Worm (Caenorhabditis elegans) whole organism, late embryonic: Measurements from ENCODE around the gene haf-1.

Experiments used
- ama-1 ChIP-seq: fragments of 150-350 bp; optimal IDR thresholded peaks from 2 replicates; lab custom pipeline; 2014
- dve-1 ChIP-seq: sonication (generic microtip); optimal IDR thresholded peaks from 2 replicates; lab custom pipeline; 2017; ENCODE audit warnings: antibody characterized with exemption, mild to moderate bottlenecking, missing genetic modification characterization, missing compliant biosample characterization
- fax-1 ChIP-seq: sonication (generic microtip); optimal IDR thresholded peaks from 2 replicates; lab custom pipeline; 2016; ENCODE audit warnings: missing genotype, missing genetic modification characterization, missing compliant biosample characterization
- nfya-1 ChIP-seq: sonication (generic microtip); optimal IDR thresholded peaks from 2 replicates; lab custom pipeline; 2017; ENCODE audit warnings: missing genetic modification characterization, mild to moderate bottlenecking, missing compliant biosample characterization, antibody characterized with exemption, moderate library complexity
- pha-4 ChIP-seq: fragments of 150-350 bp; optimal IDR thresholded peaks from 2 replicates; lab custom pipeline; 2018; ENCODE audit warnings: missing biosample characterization, missing genetic modification reagents, missing genetic modification characterization
- pqm-1 ChIP-seq: sonication (generic microtip); optimal IDR thresholded peaks from 2 replicates; lab custom pipeline; 2016; ENCODE audit warnings: missing genetic modification characterization, missing compliant biosample characterization
- syd-9 ChIP-seq: sonication (generic microtip); optimal IDR thresholded peaks from 2 replicates; lab custom pipeline; 2016; ENCODE audit warnings: mild to moderate bottlenecking, missing genetic modification characterization, moderate library complexity, missing compliant biosample characterization
- tbx-2 ChIP-seq: sonication (generic microtip); optimal IDR thresholded peaks from 2 replicates; lab custom pipeline; 2016; ENCODE audit warnings: missing genetic modification characterization, missing compliant biosample characterization
- unc-86 ChIP-seq: sonication (generic microtip); optimal IDR thresholded peaks from 2 replicates; lab custom pipeline; 2016; ENCODE audit warnings: missing genetic modification characterization, missing compliant biosample characterization

DNA sequence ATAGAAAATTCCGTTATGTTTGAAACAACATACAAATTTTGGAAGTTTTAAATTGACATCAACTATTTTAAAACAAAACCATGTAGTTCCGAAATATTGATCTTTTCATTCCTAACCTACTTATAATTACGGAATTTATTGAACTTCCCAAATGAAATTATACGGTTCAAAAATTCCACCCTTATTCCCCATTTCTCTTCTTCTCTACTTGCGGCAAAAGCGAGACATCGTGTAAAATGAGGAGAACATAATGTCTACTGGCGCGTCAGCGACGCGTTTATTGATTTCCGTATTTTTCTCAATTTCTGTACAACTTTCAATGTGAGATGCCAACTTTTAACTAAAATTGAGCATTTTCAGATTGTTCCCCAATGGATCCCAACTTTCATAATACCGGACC is 47.4 kb upstream of the haf-1 start, which contains the start of gene ceh-88:
- TF ChIP-seq syd-9 (tag; lab: Kevin White, UChicago) (no peak), pha-4 (tag; lab: Kevin White, UChicago) (no peak), pqm-1 (tag; lab: Kevin White, UChicago) (no peak), nfya-1 (tag; lab: Kevin White, UChicago) (no peak), ama-1 (lab: Kevin White, UChicago) (no peak), tbx-2 (tag; lab: Kevin White, UChicago) (no peak), fax-1 (tag; lab: Kevin White, UChicago) (no peak), unc-86 (tag; lab: Kevin White, UChicago) (no peak), dve-1 (tag; lab: Kevin White, UChicago) (no peak)
